Worm (Caenorhabditis elegans): ENCODE measurements around the gene nhr-43.
A peak's percentile ranks its signal among the peaks of the same experiment; 100 is the strongest.

The nhr-43 gene

DNA sequence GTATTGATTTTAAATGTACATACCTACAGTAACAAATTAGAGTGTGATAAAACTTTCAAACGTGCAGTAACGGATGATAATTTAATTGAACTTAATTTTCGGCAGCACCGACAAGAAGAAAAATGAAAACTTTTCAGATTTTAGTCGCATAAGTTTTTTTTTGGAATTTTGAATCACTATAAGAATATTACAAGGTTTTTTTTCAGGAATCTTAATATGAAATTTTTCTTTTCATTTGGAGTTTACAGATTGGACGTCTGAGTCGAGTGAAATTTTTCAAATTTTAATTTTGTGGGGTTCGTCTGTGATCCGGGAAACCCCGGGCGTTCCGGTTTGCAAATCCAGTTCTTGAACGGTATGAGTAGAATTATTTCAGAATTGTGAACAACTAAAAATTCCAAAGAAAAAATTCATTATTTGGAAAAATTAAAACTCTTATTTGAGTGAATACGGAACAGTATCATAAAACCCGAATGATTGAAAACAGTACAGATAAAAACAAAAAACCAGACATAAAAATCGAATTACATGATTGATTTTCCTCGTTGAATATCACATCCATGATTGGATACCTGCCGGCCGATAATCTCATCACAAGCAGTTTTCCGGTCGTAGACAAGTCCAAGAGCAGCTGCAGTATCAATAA, 14.0 kb downstream of the nhr-43 start:
- TF ChIP-seq pqm-1 (tag; optimal IDR thresholded peaks at IDR 0.05) (peak; percentile 25), elt-2 (tag; optimal IDR thresholded peaks at IDR 0.05) (peak; percentile 44), lin-39 (tag; optimal IDR thresholded peaks at IDR 0.05) (no peak), aly-2 (tag; optimal IDR thresholded peaks at IDR 0.05) (peak; percentile 39), nhr-25 (tag; optimal IDR thresholded peaks at IDR 0.05) (no peak), fos-1 (tag; optimal IDR thresholded peaks at IDR 0.05) (no peak), lin-15B (tag; optimal IDR thresholded peaks at IDR 0.05) (no peak), ceh-16 (tag; optimal IDR thresholded peaks at IDR 0.05) (no peak), nhr-76 (tag; optimal IDR thresholded peaks at IDR 0.05) (no peak), elt-3 (tag; optimal IDR thresholded peaks at IDR 0.05) (no peak), tbx-2 (tag; optimal IDR thresholded peaks at IDR 0.05) (no peak), egl-27 (tag; optimal IDR thresholded peaks at IDR 0.05) (no peak), nhr-77 (tag; optimal IDR thresholded peaks at IDR 0.05) (no peak)

DNA sequence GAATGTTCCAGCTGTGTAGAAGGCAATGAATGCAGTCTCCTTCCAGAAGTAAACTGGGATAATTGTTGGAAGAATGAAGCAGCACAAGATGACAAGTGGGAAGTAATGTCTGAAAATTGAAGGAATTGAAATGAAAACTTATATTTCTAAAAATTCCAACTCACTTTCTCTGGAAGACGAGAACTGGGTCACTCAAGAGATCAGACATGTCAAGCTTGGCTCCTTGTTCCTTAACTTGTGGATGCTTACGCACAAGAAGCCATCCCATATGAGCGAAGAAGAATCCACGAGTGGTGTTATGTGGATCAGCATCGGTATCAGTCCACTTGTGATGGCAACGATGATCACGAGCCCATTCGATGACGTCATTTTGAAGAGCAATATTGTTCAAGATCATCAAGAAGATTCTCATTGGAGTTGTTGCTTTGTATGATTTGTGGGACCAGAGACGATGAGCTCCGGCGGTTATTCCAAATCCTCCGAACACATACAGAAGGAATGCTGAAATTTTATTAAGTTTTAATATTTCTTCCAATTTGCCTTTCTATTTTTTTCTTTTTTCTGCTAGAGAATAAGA, 15.0 kb downstream of the nhr-43 start:
- peak; percentile 31 for TF ChIP-seq ama-1 (optimal IDR thresholded peaks at IDR 0.05)
- no peak for TF ChIP-seq fkh-10 (GFP tag; optimal IDR thresholded peaks at IDR 0.05)

ce11 chrIV:11914837-11915737, 15.7 kb downstream of the nhr-43 start, which contains the start of gene fat-6:
fat-6 (minus strand) TSS chrIV:11915687.
- no peak for TF ChIP-seq zag-1 (tag; optimal IDR thresholded peaks at IDR 0.05)
- no peak for TF ChIP-seq mdl-1 (tag; optimal IDR thresholded peaks at IDR 0.05)
- TF ChIP-seq jun-1 (tag; optimal IDR thresholded peaks at IDR 0.05) = peak; percentile 62
- no peak for TF ChIP-seq mml-1 (tag; optimal IDR thresholded peaks at IDR 0.05)
- TF ChIP-seq ceh-28 (tag; optimal IDR thresholded peaks at IDR 0.05) = no peak
- TF ChIP-seq unc-62 (GFP tag; optimal IDR thresholded peaks at IDR 0.05) = no peak
- peak; percentile 75 for TF ChIP-seq elt-2 (tag; optimal IDR thresholded peaks at IDR 0.05)
- TF ChIP-seq nhr-77 (tag; optimal IDR thresholded peaks at IDR 0.05) = no peak
- TF ChIP-seq lin-15B (tag; optimal IDR thresholded peaks at IDR 0.05) = no peak
- TF ChIP-seq lin-39 (tag; optimal IDR thresholded peaks at IDR 0.05) = no peak
- no peak for TF ChIP-seq ceh-9 (tag; optimal IDR thresholded peaks at IDR 0.05)
- TF ChIP-seq ceh-82 (tag; optimal IDR thresholded peaks at IDR 0.05) = no peak
- no peak for TF ChIP-seq ceh-16 (tag; optimal IDR thresholded peaks at IDR 0.05)
- no peak for TF ChIP-seq fos-1 (tag; optimal IDR thresholded peaks at IDR 0.05)
- TF ChIP-seq ZK546.5 (tag; optimal IDR thresholded peaks at IDR 0.05) = no peak
- no peak for TF ChIP-seq lsy-12 (tag; optimal IDR thresholded peaks at IDR 0.05)
- no peak for TF ChIP-seq elt-1 (tag; optimal IDR thresholded peaks at IDR 0.05)
- TF ChIP-seq skn-1 (tag; optimal IDR thresholded peaks at IDR 0.05) = no peak
- TF ChIP-seq nhr-25 (tag; optimal IDR thresholded peaks at IDR 0.05) = no peak
- peak; percentile 20 for TF ChIP-seq nhr-43 (tag; optimal IDR thresholded peaks at IDR 0.05; ENCODE audit: poor library complexity, severe bottlenecking)
- TF ChIP-seq ztf-11 (tag; optimal IDR thresholded peaks at IDR 0.05) = no peak
- peak; percentile 37 for TF ChIP-seq nhr-23 (tag; optimal IDR thresholded peaks at IDR 0.05)
- no peak for TF ChIP-seq pha-4 (tag; optimal IDR thresholded peaks at IDR 0.05)
- TF ChIP-seq tbx-2 (tag; optimal IDR thresholded peaks at IDR 0.05) = no peak
- TF ChIP-seq daf-12 (tag; optimal IDR thresholded peaks at IDR 0.05) = no peak
- no peak for TF ChIP-seq nhr-28 (tag; optimal IDR thresholded peaks at IDR 0.05)
- no peak for TF ChIP-seq egl-5 (tag; optimal IDR thresholded peaks at IDR 0.05)
- peak; percentile 17 for TF ChIP-seq nfya-1 (tag; optimal IDR thresholded peaks at IDR 0.05; ENCODE audit: insufficient read depth)
- no peak for TF ChIP-seq sea-2 (GFP tag; optimal IDR thresholded peaks at IDR 0.05)
- no peak for TF ChIP-seq aly-2 (tag; optimal IDR thresholded peaks at IDR 0.05)
- peak; percentile 38 for TF ChIP-seq ama-1 (optimal IDR thresholded peaks at IDR 0.05)
- TF ChIP-seq unc-39 (tag; optimal IDR thresholded peaks at IDR 0.05) = no peak
- no peak for TF ChIP-seq nhr-67 (tag; optimal IDR thresholded peaks at IDR 0.05)
- no peak for TF ChIP-seq fkh-2 (tag; optimal IDR thresholded peaks at IDR 0.05)
- peak; percentile 54 for TF ChIP-seq pqm-1 (tag; optimal IDR thresholded peaks at IDR 0.05)
- TF ChIP-seq eor-1 (tag; optimal IDR thresholded peaks at IDR 0.05) = no peak
- TF ChIP-seq hmg-11 (tag; optimal IDR thresholded peaks at IDR 0.05) = no peak
- no peak for TF ChIP-seq egl-27 (tag; optimal IDR thresholded peaks at IDR 0.05)
- TF ChIP-seq nhr-11 (tag; optimal IDR thresholded peaks at IDR 0.05) = no peak
- no peak for TF ChIP-seq fkh-10 (GFP tag; optimal IDR thresholded peaks at IDR 0.05)
- no peak for TF ChIP-seq nhr-76 (tag; optimal IDR thresholded peaks at IDR 0.05)
- no peak for TF ChIP-seq elt-3 (tag; optimal IDR thresholded peaks at IDR 0.05)
- TF ChIP-seq nhr-237 (tag; optimal IDR thresholded peaks at IDR 0.05) = no peak
- TF ChIP-seq ztf-4 (tag; optimal IDR thresholded peaks at IDR 0.05) = no peak
- no peak for TF ChIP-seq snpc-4 (tag; optimal IDR thresholded peaks at IDR 0.05)

Measured in whole organism, L3 larva.